Worm (Caenorhabditis elegans) whole organism, L4/young adult: ENCODE data around the gene dct-11.

Experiments used
- W03F9.2 ChIP-seq: fragments of 150-350 bp; optimal IDR thresholded peaks from 2 replicates; lab custom pipeline; 2014; ENCODE audit warnings: missing biosample characterization, missing genetic modification characterization
- dao-5 ChIP-seq: sonication (generic microtip); optimal IDR thresholded peaks from 2 replicates; lab custom pipeline; 2016; ENCODE audit warnings: missing genotype, missing genetic modification characterization, moderate library complexity, missing compliant biosample characterization
- him-1 ChIP-seq: sonication (generic microtip); optimal IDR thresholded peaks from 2 replicates; lab custom pipeline; 2016; ENCODE audit warnings: missing genotype, missing genetic modification reagents, missing genetic modification characterization, missing compliant biosample characterization

The dct-11 gene

ce11 chrX:5790915-5791314 is 48.7 kb downstream of the dct-11 start, which contains the start of gene twnk-1:
Gene twnk-1 (plus strand): TSS chrX:5791215.
- TF ChIP-seq him-1 (tag; lab: Kevin White, UChicago) (no peak), W03F9.2 (tag; lab: Kevin White, UChicago) (no peak), dao-5 (tag; lab: Kevin White, UChicago) (no peak)
